Fruit fly (Drosophila melanogaster) whole organism, embryonic: ENCODE measurements around the gene Atx-1.

Experiments used
- CG10979 ChIP-seq: fragments of 200-800 bp; sonication (Bioruptor generic); optimal IDR thresholded peaks from 2 replicates; lab custom pipeline; 2018; ENCODE audit warnings: missing biosample characterization, mild to moderate bottlenecking, missing genetic modification characterization, moderate library complexity
- CG2889 ChIP-seq: fragments of 200-800 bp; sonication (Bioruptor generic); IDR thresholded peaks from 3 replicates; pipeline ENCODE4 v1.3.6; 2022; ENCODE audit warnings: missing biosample characterization, missing genetic modification characterization
- Dfd ChIP-seq, 2 experiments: fragments of >200 bp; optimal IDR thresholded peaks; 2 replicates each; lab custom pipeline; 2017; ENCODE audit warnings: missing biosample characterization in 2 of 2, missing genetic modification characterization in 2 of 2
- GATAe ChIP-seq: fragments of 200-800 bp; sonication (Bioruptor generic); conservative IDR thresholded peaks from 2 replicates; pipeline ENCODE4 v1.3.6; 2022; ENCODE audit warnings: missing biosample characterization, missing genetic modification characterization
- Med ChIP-seq: fragments of 200-800 bp; sonication (Bioruptor generic); peaks from one replicate; lab custom pipeline; 2016; ENCODE audit warnings: missing biosample characterization, missing genetic modification characterization, mild to moderate bottlenecking, inconsistent platforms, moderate library complexity
- Sin3A ChIP-seq: fragments of >200 bp; optimal IDR thresholded peaks from 2 replicates; lab custom pipeline; 2018
- luna ChIP-seq: fragments of 200-800 bp; sonication (Bioruptor generic); optimal IDR thresholded peaks from 2 replicates; lab custom pipeline; 2016; ENCODE audit warnings: missing biosample characterization, missing genetic modification characterization

DNA sequence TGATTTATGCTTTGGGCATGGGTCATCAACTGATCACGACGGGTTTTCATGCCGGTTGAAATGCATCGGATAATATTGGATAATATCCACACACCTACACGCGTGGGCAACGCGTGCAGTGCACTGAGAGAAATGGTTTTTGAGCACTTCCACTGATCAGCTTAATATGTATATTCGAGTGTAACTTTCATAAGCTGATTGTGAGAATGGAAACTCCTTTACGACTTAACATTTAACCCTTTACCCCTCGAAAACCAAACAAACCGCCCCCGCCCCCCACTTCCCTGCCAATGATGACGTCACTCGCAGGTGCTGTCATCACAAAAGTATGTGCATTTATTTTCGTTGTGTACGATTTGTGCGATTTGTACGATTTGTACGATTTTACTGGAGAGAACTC lies 28.2 kb upstream of the Atx-1 start:
- TF ChIP-seq GATAe (GFP tag; lab: Robert Waterston, UW) (no peak), CG10979 (tag; lab: Kevin White, UChicago) (no peak), Sin3A (lab: Kevin White, UChicago) (no peak), luna (no peak), Med (GFP tag; lab: Kevin White, UChicago) (peak; percentile 73), CG2889 (GFP tag; lab: Robert Waterston, UW) (no peak), Dfd (GFP tag; optimal IDR thresholded peaks at IDR 0.05; lab: Kevin White, UChicago) (no peak)
